Worm (Caenorhabditis elegans) whole organism, L4/young adult: ENCODE results near the gene Y49F6C.2.

Experiments used
- W03F9.2 ChIP-seq: fragments of 150-350 bp; optimal IDR thresholded peaks from 2 replicates; lab custom pipeline; 2014; ENCODE audit warnings: missing biosample characterization, missing genetic modification characterization
- dao-5 ChIP-seq: sonication (generic microtip); optimal IDR thresholded peaks from 2 replicates; lab custom pipeline; 2016; ENCODE audit warnings: missing genotype, missing genetic modification characterization, moderate library complexity, missing compliant biosample characterization
- him-1 ChIP-seq: sonication (generic microtip); optimal IDR thresholded peaks from 2 replicates; lab custom pipeline; 2016; ENCODE audit warnings: missing genotype, missing genetic modification reagents, missing genetic modification characterization, missing compliant biosample characterization

DNA sequence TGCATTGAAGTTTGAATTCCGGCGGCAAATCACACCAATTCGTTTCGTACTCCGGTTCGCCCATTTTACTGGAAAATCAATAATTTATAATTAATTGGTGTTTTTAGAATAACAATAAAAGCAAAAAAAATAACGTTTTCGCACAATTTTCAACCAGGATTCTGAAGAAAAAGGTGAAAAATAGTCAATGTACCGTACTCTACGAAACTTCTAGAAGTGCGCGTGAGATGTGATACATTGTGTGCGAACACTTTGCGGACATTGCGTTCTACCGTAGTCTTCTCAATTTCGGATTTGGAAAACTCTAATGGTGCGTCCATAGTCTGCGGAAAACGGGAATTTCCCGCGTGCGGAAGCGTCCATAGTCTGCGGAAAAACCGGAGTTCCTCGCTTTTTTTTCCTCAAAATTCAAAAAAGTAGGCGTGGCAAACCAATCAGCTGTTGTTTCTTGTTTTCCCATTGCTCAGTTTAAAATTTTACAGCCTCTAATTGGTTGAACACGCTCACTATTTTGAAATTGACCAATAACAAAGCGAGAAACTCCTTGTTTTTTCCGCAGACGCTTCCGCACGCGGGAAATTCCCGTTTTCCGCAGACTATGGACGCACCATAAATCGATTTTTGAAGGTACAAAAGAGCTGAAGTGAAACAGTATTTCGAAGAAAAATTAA, 30.3 kb upstream of the Y49F6C.2 start, which contains the start of the genes F14D2.14 and bath-29:
- TF ChIP-seq dao-5 (no peak), him-1 (tag; lab: Kevin White, UChicago) (no peak), W03F9.2 (no peak)
